Worm (Caenorhabditis elegans) whole organism, young adult: Measurements from ENCODE around the gene K08D8.12.

Experiments used
- D2030.7 ChIP-seq: fragments of 200-800 bp; sonication (Bioruptor generic); IDR thresholded peaks from 2 replicates; pipeline ENCODE4 v1.3.6; 2022; ENCODE audit warnings: missing genetic modification reagents, missing genetic modification characterization, missing compliant biosample characterization
- nhr-90 ChIP-seq: sonication (generic microtip); optimal IDR thresholded peaks from 2 replicates; lab custom pipeline; 2016; ENCODE audit warnings: missing genotype, mild to moderate bottlenecking, missing genetic modification characterization, missing compliant biosample characterization
- ztf-3 ChIP-seq: fragments of 200-800 bp; sonication (Bioruptor generic); optimal IDR thresholded peaks from 2 replicates; lab custom pipeline; 2018; ENCODE audit warnings: mild to moderate bottlenecking, missing genetic modification characterization, missing compliant biosample characterization

DNA sequence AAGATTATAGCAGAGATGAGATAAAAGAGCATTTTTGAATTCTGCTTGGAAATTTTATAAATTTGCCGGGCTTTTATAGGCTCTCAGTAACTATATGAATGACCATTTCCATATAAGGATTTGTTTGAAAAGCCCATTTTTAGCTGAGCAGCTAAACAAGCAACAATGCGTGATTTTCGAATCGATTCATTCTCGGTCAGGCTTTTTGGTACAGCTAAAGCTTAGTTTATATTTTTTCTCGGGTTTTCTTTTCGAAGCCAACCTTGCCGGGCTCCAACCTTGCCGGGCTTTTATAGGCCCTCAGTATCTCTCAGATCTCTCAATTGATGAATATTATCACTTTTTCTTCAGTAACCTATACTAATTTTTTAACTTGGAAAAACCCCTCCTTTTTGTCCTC lies 31.1 kb downstream of the K08D8.12 start, which contains the start of gene srlf-4:
- TF ChIP-seq nhr-90 (tag; lab: Kevin White, UChicago) (no peak), D2030.7 (GFP tag; lab: Robert Waterston, UW) (no peak), ztf-3 (GFP tag; lab: Kevin White, UChicago) (no peak)
